Worm (Caenorhabditis elegans): ENCODE results near the gene pho-6.

The pho-6 gene

ce11 chrV:8349950-8350349, 44.3 kb downstream of the pho-6 start:
- TF ChIP-seq ceh-16 (tag; optimal IDR thresholded peaks at IDR 0.05): no peak

- TF ChIP-seq nhr-129 (tag; optimal IDR thresholded peaks at IDR 0.05) (peak; percentile 64), sma-9 (GFP tag; optimal IDR thresholded peaks at IDR 0.05) (peak; percentile 97), sma-9 (tag; optimal IDR thresholded peaks at IDR 0.05) (no peak), crh-2 (tag; optimal IDR thresholded peaks at IDR 0.05) (peak; percentile 89), elt-1 (tag; optimal IDR thresholded peaks at IDR 0.05) (no peak), nhr-25 (tag; optimal IDR thresholded peaks at IDR 0.05) (peak; percentile 56), lin-11 (tag; optimal IDR thresholded peaks at IDR 0.05) (no peak), ZK546.5 (tag; optimal IDR thresholded peaks at IDR 0.05) (peak; percentile 13), fos-1 (tag; optimal IDR thresholded peaks at IDR 0.05) (peak; percentile 84), blmp-1 (tag; optimal IDR thresholded peaks at IDR 0.05; ENCODE audit: insufficient read depth) (peak; percentile 21), ceh-16 (tag; optimal IDR thresholded peaks at IDR 0.05) (peak; percentile 47), peb-1 (tag; optimal IDR thresholded peaks at IDR 0.05) (no peak), nhr-6 (tag; optimal IDR thresholded peaks at IDR 0.05) (peak; percentile 51), R02D3.7 (tag; optimal IDR thresholded peaks at IDR 0.05) (peak; percentile 36), C34F6.9 (tag; optimal IDR thresholded peaks at IDR 0.05) (no peak), egl-27 (tag; optimal IDR thresholded peaks at IDR 0.05) (peak; percentile 74), F13H6.1 (tag; optimal IDR thresholded peaks at IDR 0.05) (peak; percentile 89), unc-62 (GFP tag; optimal IDR thresholded peaks at IDR 0.05) (peak; percentile 30), nhr-10 (tag; optimal IDR thresholded peaks at IDR 0.05) (peak; percentile 56), unc-39 (tag; optimal IDR thresholded peaks at IDR 0.05) (no peak), lin-13 (GFP tag; optimal IDR thresholded peaks at IDR 0.05) (peak; percentile 75), lsy-2 (tag; optimal IDR thresholded peaks at IDR 0.05) (peak; percentile 56 to 82), nhr-237 (tag; optimal IDR thresholded peaks at IDR 0.05) (peak; percentile 69), nhr-21 (tag; optimal IDR thresholded peaks at IDR 0.05) (peak; percentile 77), aly-2 (tag; optimal IDR thresholded peaks at IDR 0.05) (no peak), dmd-4 (tag; optimal IDR thresholded peaks at IDR 0.05) (no peak), nhr-23 (tag; optimal IDR thresholded peaks at IDR 0.05) (no peak), mab-5 (tag; optimal IDR thresholded peaks at IDR 0.05) (peak; percentile 47), ztf-1 (GFP tag; conservative IDR thresholded peaks at IDR 0.05) (no peak), sma-3 (GFP tag; optimal IDR thresholded peaks at IDR 0.05) (peak; percentile 94), ztf-11 (tag; optimal IDR thresholded peaks at IDR 0.05) (no peak), skn-1 (tag; optimal IDR thresholded peaks at IDR 0.05) (no peak), nhr-12 (tag; optimal IDR thresholded peaks at IDR 0.05) (no peak), lin-39 (tag; optimal IDR thresholded peaks at IDR 0.05) (no peak), ztf-4 (tag; optimal IDR thresholded peaks at IDR 0.05) (peak; percentile 62), ama-1 (optimal IDR thresholded peaks at IDR 0.05) (peak; percentile 98), alr-1 (tag; optimal IDR thresholded peaks at IDR 0.05) (no peak), zag-1 (tag; optimal IDR thresholded peaks at IDR 0.05) (peak; percentile 46), gmeb-1 (tag; optimal IDR thresholded peaks at IDR 0.05) (peak; percentile 88), Y55F3AM.14 (GFP tag; optimal IDR thresholded peaks at IDR 0.05) (peak; percentile 73), nhr-11 (tag; optimal IDR thresholded peaks at IDR 0.05) (no peak), unc-55 (GFP tag; optimal IDR thresholded peaks at IDR 0.05) (peak; percentile 77), sem-4 (tag; optimal IDR thresholded peaks at IDR 0.05) (peak; percentile 29), mbf-1 (tag; optimal IDR thresholded peaks at IDR 0.05) (no peak), mdl-1 (tag; optimal IDR thresholded peaks at IDR 0.05) (peak in 1 of 2 experiments; percentile 27), nhr-77 (tag; optimal IDR thresholded peaks at IDR 0.05) (no peak), elt-3 (tag; optimal IDR thresholded peaks at IDR 0.05) (no peak), ceh-82 (tag; optimal IDR thresholded peaks at IDR 0.05) (no peak), snpc-4 (tag; optimal IDR thresholded peaks at IDR 0.05) (peak; percentile 99)
Observed at ce11 chrV:8348959-8349389, 45.3 kb downstream of the pho-6 start.
